Worm (Caenorhabditis elegans) whole organism, L4 larva: ENCODE results near the gene sri-26.
"Not testable (repeated sequence)": the region's sequence is repeated elsewhere in the genome, so short reads cannot be mapped to it uniquely, and the experiment has no call there.

Source experiments
- F37D6.2 ChIP-seq: sonication (generic microtip); optimal IDR thresholded peaks from 2 replicates; lab custom pipeline; 2016; ENCODE audit warnings: mild to moderate bottlenecking, missing genetic modification characterization, missing compliant biosample characterization
- F44E2.7 ChIP-seq: fragments of 200-800 bp; sonication (Bioruptor generic); IDR thresholded peaks from 2 replicates; pipeline ENCODE4 v2.1.2; 2022; ENCODE audit warnings: missing genetic modification characterization, missing compliant biosample characterization
- T20F7.1 ChIP-seq: fragments of 200-800 bp; sonication (Bioruptor generic); optimal IDR thresholded peaks from 2 replicates; lab custom pipeline; 2018; ENCODE audit warnings: mild to moderate bottlenecking, missing genetic modification characterization, missing compliant biosample characterization
- T26A8.4 ChIP-seq: fragments of 200-800 bp; sonication (Bioruptor generic); IDR thresholded peaks from 2 replicates; pipeline ENCODE4 v1.3.6; 2022; ENCODE audit warnings: missing genetic modification characterization, missing compliant biosample characterization
- aha-1 ChIP-seq: fragments of 150-350 bp; peaks from one replicate; lab custom pipeline; 2014; ENCODE audit warnings: missing biosample characterization, missing genetic modification characterization
- aly-2 ChIP-seq: sonication (generic microtip); optimal IDR thresholded peaks from 2 replicates; lab custom pipeline; 2018; ENCODE audit warnings: missing biosample characterization, missing genetic modification characterization
- ceh-28 ChIP-seq: fragments of 150-350 bp; optimal IDR thresholded peaks from 2 replicates; lab custom pipeline; 2014; ENCODE audit warnings: missing biosample characterization, missing genetic modification reagents, missing genetic modification characterization
- ceh-62 ChIP-seq: sonication (generic microtip); optimal IDR thresholded peaks from 2 replicates; lab custom pipeline; 2017; ENCODE audit warnings: missing biosample characterization, missing genetic modification characterization
- ceh-82 ChIP-seq: sonication (generic microtip); optimal IDR thresholded peaks from 2 replicates; lab custom pipeline; 2017; ENCODE audit warnings: missing biosample characterization, missing genetic modification characterization
- cey-2 ChIP-seq: sonication (generic microtip); optimal IDR thresholded peaks from 3 replicates; lab custom pipeline; 2017; ENCODE audit warnings: missing genetic modification characterization, mild to moderate bottlenecking, missing compliant biosample characterization, antibody characterized with exemption, borderline replicate concordance; ENCODE audit not compliant: insufficient read depth
- daf-12 ChIP-seq: fragments of 150-350 bp; optimal IDR thresholded peaks from 2 replicates; lab custom pipeline; 2014; ENCODE audit warnings: missing biosample characterization, missing genetic modification reagents, missing genetic modification characterization
- dmd-6 ChIP-seq: fragments of 200-800 bp; sonication (Bioruptor generic); IDR thresholded peaks from 2 replicates; pipeline ENCODE4 v1.3.6; 2022; ENCODE audit warnings: missing genetic modification reagents, missing genetic modification characterization, missing compliant biosample characterization
- fkh-10 ChIP-seq: fragments of 150-350 bp; optimal IDR thresholded peaks from 2 replicates; lab custom pipeline; 2014; ENCODE audit warnings: missing biosample characterization, missing genetic modification reagents, missing genetic modification characterization
- hif-1 ChIP-seq, 2 experiments: sonication (generic microtip); optimal IDR thresholded peaks; 2 replicates each; lab custom pipeline; 2016 to 2017; ENCODE audit warnings: missing compliant biosample characterization in 2 of 2, missing genetic modification characterization in 2 of 2, missing genetic modification reagents in 2 of 2, missing genotype in 2 of 2, mild to moderate bottlenecking in 1 of 2
- hlh-11 ChIP-seq: fragments of 200-800 bp; sonication (Bioruptor generic); optimal IDR thresholded peaks from 2 replicates; lab custom pipeline; 2018; ENCODE audit warnings: mild to moderate bottlenecking, missing genetic modification characterization, missing compliant biosample characterization
- hlh-30 ChIP-seq: sonication (generic microtip); optimal IDR thresholded peaks from 2 replicates; lab custom pipeline; 2017; ENCODE audit warnings: antibody characterized with exemption, mild to moderate bottlenecking, missing genetic modification characterization, missing compliant biosample characterization; ENCODE audit not compliant: insufficient read depth
- lim-7 ChIP-seq: fragments of 200-800 bp; sonication (Bioruptor generic); IDR thresholded peaks from 2 replicates; pipeline ENCODE4 v1.3.6; 2022; ENCODE audit warnings: missing genetic modification characterization, missing compliant biosample characterization
- lin-1 ChIP-seq: fragments of 200-800 bp; sonication (Bioruptor generic); IDR thresholded peaks from 2 replicates; pipeline ENCODE4 v1.3.6; 2022; ENCODE audit warnings: missing genetic modification reagents, missing genetic modification characterization, missing compliant biosample characterization
- lin-15B ChIP-seq: fragments of 150-350 bp; sonication (generic microtip); optimal IDR thresholded peaks from 3 replicates; lab custom pipeline; 2014; ENCODE audit warnings: missing biosample characterization, missing genetic modification characterization
- lin-29 ChIP-seq: fragments of 200-800 bp; sonication (Bioruptor generic); IDR thresholded peaks from 2 replicates; pipeline ENCODE4 v1.3.6; 2022; ENCODE audit warnings: missing genetic modification reagents, missing genetic modification characterization, missing compliant biosample characterization
- mdl-1 ChIP-seq, 2 experiments: fragments of 150-350 bp in 1 of 2; sonication (generic microtip) in 1 of 2; optimal IDR thresholded peaks; 2 replicates each; lab custom pipeline; 2014 to 2017; ENCODE audit warnings: missing biosample characterization in 2 of 2, missing genetic modification characterization in 2 of 2
- mdt-29 ChIP-seq: fragments of 200-800 bp; sonication (Bioruptor generic); IDR thresholded peaks from 2 replicates; pipeline ENCODE4 v1.3.6; 2022; ENCODE audit warnings: missing genetic modification reagents, missing genetic modification characterization, missing compliant biosample characterization
- mep-1 ChIP-seq: fragments of 150-350 bp; sonication (generic microtip); optimal IDR thresholded peaks from 3 replicates; lab custom pipeline; 2014; ENCODE audit warnings: missing biosample characterization, missing genetic modification characterization
- nhr-10 ChIP-seq: fragments of 150-350 bp; optimal IDR thresholded peaks from 2 replicates; lab custom pipeline; 2014; ENCODE audit warnings: missing biosample characterization, missing genetic modification characterization
- nhr-111 ChIP-seq: fragments of 200-800 bp; sonication (Bioruptor generic); optimal IDR thresholded peaks from 2 replicates; lab custom pipeline; 2018; ENCODE audit warnings: mild to moderate bottlenecking, missing genetic modification characterization, missing compliant biosample characterization
- nhr-237 ChIP-seq: sonication (generic microtip); optimal IDR thresholded peaks from 2 replicates; lab custom pipeline; 2017; ENCODE audit warnings: missing biosample characterization, missing genetic modification characterization
- nhr-48 ChIP-seq: sonication (generic microtip); optimal IDR thresholded peaks from 2 replicates; lab custom pipeline; 2016; ENCODE audit warnings: mild to moderate bottlenecking, missing genetic modification characterization, missing compliant biosample characterization
- saeg-2 ChIP-seq: fragments of 200-800 bp; sonication (Bioruptor generic); IDR thresholded peaks from 2 replicates; pipeline ENCODE4 v1.3.6; 2022; ENCODE audit warnings: missing genetic modification reagents, missing genetic modification characterization, missing compliant biosample characterization
- snpc-4 ChIP-seq: fragments of 150-350 bp; optimal IDR thresholded peaks from 2 replicates; lab custom pipeline; 2014; ENCODE audit warnings: missing biosample characterization, missing genetic modification characterization
- tag-97 ChIP-seq: fragments of 200-800 bp; sonication (Bioruptor generic); IDR thresholded peaks from 2 replicates; pipeline ENCODE4 v1.3.6; 2022; ENCODE audit warnings: missing genetic modification characterization, missing compliant biosample characterization
- unc-39 ChIP-seq: sonication (generic microtip); optimal IDR thresholded peaks from 2 replicates; lab custom pipeline; 2017; ENCODE audit warnings: missing biosample characterization, missing genetic modification characterization
- zag-1 ChIP-seq: fragments of 150-350 bp; optimal IDR thresholded peaks from 2 replicates; lab custom pipeline; 2014; ENCODE audit warnings: missing biosample characterization, missing genetic modification characterization
- zfp-3 ChIP-seq: fragments of 200-800 bp; sonication (Bioruptor generic); conservative IDR thresholded peaks from 2 replicates; pipeline ENCODE4 v1.3.6; 2022; ENCODE audit warnings: missing genetic modification reagents, missing genetic modification characterization, missing compliant biosample characterization
- zip-2 ChIP-seq: fragments of 150-350 bp; optimal IDR thresholded peaks from 2 replicates; lab custom pipeline; 2014; ENCODE audit warnings: missing biosample characterization, missing genetic modification characterization

The sri-26 gene

ce11 chrV:15207681-15208080 is 7.6 kb upstream of the sri-26 start, which contains the start of gene C41G6.12:
Gene C41G6.12, minus strand, starts transcription at chrV:15207781.
- not testable (repeated sequence) for TF ChIP-seq snpc-4 (tag; lab: Kevin White, UChicago); lin-1; nhr-10 (tag; lab: Kevin White, UChicago)

ce11 chrV:15211869-15212268 is 3.4 kb upstream of the sri-26 start, which contains the start of gene sri-24:
Gene sri-24, plus strand, starts transcription at chrV:15212169.
- not testable (repeated sequence) for TF ChIP-seq lim-7 (GFP tag; lab: Robert Waterston, UW); T20F7.1 (GFP tag; lab: Kevin White, UChicago); daf-12 (tag; lab: Kevin White, UChicago)

- TF ChIP-seq mdl-1 (tag; optimal IDR thresholded peaks at IDR 0.05; lab: Kevin White, UChicago) (no peak), lin-29 (no peak), T26A8.4 (no peak), saeg-2 (GFP tag; lab: Robert Waterston, UW) (no peak)
Observed at ce11 chrV:15216705-15217104, 1.4 kb downstream of the sri-26 start, which contains the start of gene sri-25. Gene sri-25, plus strand, starts transcription at chrV:15217005.

- TF ChIP-seq hif-1 (tag; optimal IDR thresholded peaks at IDR 0.05; lab: Kevin White, UChicago) = no peak
- no peak for TF ChIP-seq F37D6.2 (tag; lab: Kevin White, UChicago)
- TF ChIP-seq ceh-28 (tag; lab: Kevin White, UChicago) = no peak
- no peak for TF ChIP-seq nhr-111 (GFP tag; lab: Kevin White, UChicago)
- TF ChIP-seq zfp-3 (GFP tag; lab: Robert Waterston, UW) = no peak
- TF ChIP-seq ceh-62 (tag; lab: Kevin White, UChicago) = no peak
- no peak for TF ChIP-seq tag-97 (GFP tag; lab: Robert Waterston, UW)
- no peak for TF ChIP-seq mdt-29 (GFP tag; lab: Robert Waterston, UW)
- no peak for TF ChIP-seq zip-2 (tag; lab: Kevin White, UChicago)
- TF ChIP-seq mep-1 = no peak
- TF ChIP-seq aha-1 (tag; lab: Kevin White, UChicago) = no peak
Observed at ce11 chrV:15221330-15221729, 6.1 kb downstream of the sri-26 start, which contains the start of gene irld-25. Gene irld-25, plus strand, starts transcription at chrV:15221630.

- TF ChIP-seq unc-39 (no peak), aha-1 (tag; lab: Kevin White, UChicago) (no peak), nhr-237 (tag; lab: Kevin White, UChicago) (no peak), aly-2 (tag; lab: Kevin White, UChicago) (no peak), lin-15B (tag; lab: Kevin White, UChicago) (no peak), zag-1 (tag; lab: Kevin White, UChicago) (no peak), hlh-11 (no peak), hlh-30 (tag; lab: Kevin White, UChicago) (no peak), hif-1 (tag; optimal IDR thresholded peaks at IDR 0.05; lab: Kevin White, UChicago) (no peak), nhr-48 (tag; lab: Kevin White, UChicago) (no peak), fkh-10 (GFP tag; lab: Kevin White, UChicago) (no peak), F44E2.7 (no peak), ceh-82 (tag; lab: Kevin White, UChicago) (no peak), ceh-28 (tag; lab: Kevin White, UChicago) (no peak), dmd-6 (GFP tag; lab: Robert Waterston, UW) (no peak), cey-2 (tag; lab: Kevin White, UChicago) (no peak)
- TF ChIP-seq, all 104 proteins: peak for 0
Observed at ce11 chrV:15223668-15224067, 8.4 kb downstream of the sri-26 start, which contains the start of gene srw-24. Gene srw-24, plus strand, starts transcription at chrV:15223968.
